Worm (Caenorhabditis elegans) whole organism, L2 larva: ENCODE measurements around the gene ing-3.

ENCODE experiments used
- R02D3.7 ChIP-seq: fragments of 150-350 bp; optimal IDR thresholded peaks from 2 replicates; lab custom pipeline; 2014; ENCODE audit warnings: missing biosample characterization, missing genetic modification characterization
- aly-2 ChIP-seq: fragments of 150-350 bp; optimal IDR thresholded peaks from 2 replicates; lab custom pipeline; 2014; ENCODE audit warnings: missing biosample characterization, missing genetic modification characterization
- ceh-82 ChIP-seq: fragments of 150-350 bp; optimal IDR thresholded peaks from 2 replicates; lab custom pipeline; 2014; ENCODE audit warnings: missing biosample characterization, missing genetic modification characterization
- lin-13 ChIP-seq: fragments of 150-350 bp; optimal IDR thresholded peaks from 2 replicates; lab custom pipeline; 2014; ENCODE audit warnings: missing biosample characterization, missing genetic modification reagents, missing genetic modification characterization
- mbf-1 ChIP-seq: sonication (generic microtip); optimal IDR thresholded peaks from 2 replicates; lab custom pipeline; 2017; ENCODE audit warnings: missing biosample characterization, missing genetic modification characterization
- nhr-23 ChIP-seq: fragments of 150-350 bp; optimal IDR thresholded peaks from 2 replicates; lab custom pipeline; 2014; ENCODE audit warnings: missing biosample characterization, missing genetic modification reagents, missing genetic modification characterization
- skn-1 ChIP-seq: sonication (generic microtip); optimal IDR thresholded peaks from 2 replicates; lab custom pipeline; 2017; ENCODE audit warnings: missing biosample characterization, missing genetic modification characterization

ce11 chrII:13896279-13896774 is 20.5 kb downstream of the ing-3 start:
- no peak for TF ChIP-seq mbf-1 (tag; lab: Kevin White, UChicago)
- TF ChIP-seq nhr-23 (tag; lab: Kevin White, UChicago) = no peak
- TF ChIP-seq lin-13 (GFP tag; lab: Kevin White, UChicago) = no peak
- no peak for TF ChIP-seq aly-2
- no peak for TF ChIP-seq ceh-82 (tag; lab: Kevin White, UChicago)
- TF ChIP-seq R02D3.7 (tag; lab: Kevin White, UChicago) = no peak
- TF ChIP-seq skn-1 (tag; lab: Kevin White, UChicago) = no peak
